Worm (Caenorhabditis elegans): ENCODE measurements around the gene C07E3.3.

The C07E3.3 gene

DNA sequence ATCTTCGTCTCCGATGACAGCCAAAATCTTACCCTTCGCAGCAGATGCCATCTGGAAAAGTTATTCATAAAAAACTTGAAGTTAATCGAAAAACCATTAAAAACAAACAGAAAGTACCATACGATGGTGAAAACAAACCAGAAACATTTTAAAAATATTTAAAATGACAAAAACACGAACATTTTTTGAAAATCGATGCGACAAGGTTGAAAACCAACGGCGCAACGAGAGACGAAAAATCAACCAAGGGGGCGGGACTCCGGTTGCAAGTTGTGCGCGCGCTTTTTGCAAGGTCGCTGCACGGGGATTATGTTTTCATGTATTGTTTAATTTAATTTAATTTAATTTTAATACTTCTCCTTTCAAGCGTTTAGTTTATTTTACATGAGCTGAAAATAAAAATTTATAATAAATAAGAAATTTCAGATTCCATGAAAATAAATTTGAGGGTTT, 53.6 kb downstream of the C07E3.3 start, which contains the start of gene vha-9 (continued):
- TF ChIP-seq nhr-111 (GFP tag; optimal IDR thresholded peaks at IDR 0.05) (no peak), T26A8.4 (GFP tag; IDR thresholded peaks at IDR 0.05) (0 out of 2 replicates have a peak, but pooled peaks have one; percentile 26), dpl-1 (GFP tag; optimal IDR thresholded peaks at IDR 0.05) (peak; percentile 78), ztf-11 (tag; optimal IDR thresholded peaks at IDR 0.05) (no peak), pqm-1 (tag; optimal IDR thresholded peaks at IDR 0.05) (peak; percentile 41), lin-39 (tag; optimal IDR thresholded peaks at IDR 0.05) (no peak), dmd-6 (GFP tag; IDR thresholded peaks at IDR 0.05) (peak; percentile 31; the same call in 1 of the 2 replicates), Y48G9A.11 (GFP tag; IDR thresholded peaks at IDR 0.05) (no peak), skn-1 (tag; optimal IDR thresholded peaks at IDR 0.05) (no peak), daf-16 (GFP tag; optimal IDR thresholded peaks at IDR 0.05) (no peak), daf-16 (tag; optimal IDR thresholded peaks at IDR 0.05) (peak; percentile 56), mdl-1 (tag; optimal IDR thresholded peaks at IDR 0.05) (peak in 1 of 2 experiments; percentile 2), mdt-29 (GFP tag; IDR thresholded peaks at IDR 0.05) (no peak), snpc-1.2 (GFP tag; IDR thresholded peaks at IDR 0.05) (no peak), arid-1 (GFP tag; conservative IDR thresholded peaks at IDR 0.05) (0 out of 2 replicates have a peak, but pooled peaks have one; percentile 35), nhr-77 (tag; optimal IDR thresholded peaks at IDR 0.05) (peak; percentile 53), F37D6.2 (tag; optimal IDR thresholded peaks at IDR 0.05) (no peak), lsy-2 (tag; optimal IDR thresholded peaks at IDR 0.05) (peak in 1 of 2 experiments; percentile 37), nhr-6 (tag; optimal IDR thresholded peaks at IDR 0.05) (no peak), daf-19 (GFP tag; conservative IDR thresholded peaks at IDR 0.05) (peak; percentile 70; the same call in 1 of the 2 replicates), unc-62 (GFP tag; optimal IDR thresholded peaks at IDR 0.05 in 1 of 2) (peak in 1 of 2 experiments; percentile 15), unc-62 (tag; optimal IDR thresholded peaks at IDR 0.05) (no peak), T20F7.1 (GFP tag; optimal IDR thresholded peaks at IDR 0.05) (peak; percentile 38), madf-9 (GFP tag; conservative IDR thresholded peaks at IDR 0.05) (no peak), ama-1 (optimal IDR thresholded peaks at IDR 0.05) (peak; percentile 63), ceh-28 (tag; optimal IDR thresholded peaks at IDR 0.05) (no peak), ztf-7 (tag; optimal IDR thresholded peaks at IDR 0.05) (no peak), dve-1 (tag; optimal IDR thresholded peaks at IDR 0.05; ENCODE audit: insufficient read depth) (peak; percentile 75), tag-97 (GFP tag; IDR thresholded peaks at IDR 0.05) (no peak), mxl-3 (GFP tag; optimal IDR thresholded peaks at IDR 0.05) (no peak), rbr-2 (tag; optimal IDR thresholded peaks at IDR 0.05) (peak; percentile 51), hmg-1.1 (GFP tag; IDR thresholded peaks at IDR 0.05) (peak; percentile 10; the same call in 1 of the 2 replicates), ctbp-1 (GFP tag; IDR thresholded peaks at IDR 0.05) (no peak), mes-2 (tag; optimal IDR thresholded peaks at IDR 0.05; ENCODE audit: poor library complexity, severe bottlenecking) (peak; percentile 89)

Measured in whole organism, L4 larva.